Worm (Caenorhabditis elegans): ENCODE measurements around the gene pacs-1.

- TF ChIP-seq blmp-1 (tag; optimal IDR thresholded peaks at IDR 0.05) (no peak), snpc-4 (tag; optimal IDR thresholded peaks at IDR 0.05) (no peak), nhr-237 (tag; optimal IDR thresholded peaks at IDR 0.05) (no peak), pag-3 (tag; optimal IDR thresholded peaks at IDR 0.05; ENCODE audit: borderline replicate concordance, insufficient read depth) (no peak), ztf-4 (tag; optimal IDR thresholded peaks at IDR 0.05) (no peak), fos-1 (tag; optimal IDR thresholded peaks at IDR 0.05) (no peak), lin-35 (GFP tag; optimal IDR thresholded peaks at IDR 0.05) (no peak), skn-1 (tag; optimal IDR thresholded peaks at IDR 0.05) (no peak), zag-1 (tag; optimal IDR thresholded peaks at IDR 0.05) (no peak), unc-130 (tag; optimal IDR thresholded peaks at IDR 0.05) (no peak), aly-2 (tag; optimal IDR thresholded peaks at IDR 0.05) (no peak), ama-1 (optimal IDR thresholded peaks at IDR 0.05) (no peak), sptf-1 (tag; optimal IDR thresholded peaks at IDR 0.05) (no peak), lin-39 (tag; optimal IDR thresholded peaks at IDR 0.05) (no peak)
Measured at ce11 chrV:9225675-9226144, 8.7 kb upstream of the pacs-1 start, which contains the start of gene F07C3.2.

Measured in whole organism, L1 larva.